Worm (Caenorhabditis elegans) whole organism, L2 larva: ENCODE measurements around the gene decr-1.1.

Experiments
- C34F6.9 ChIP-seq: fragments of 150-350 bp; optimal IDR thresholded peaks from 2 replicates; lab custom pipeline; 2014; ENCODE audit warnings: missing biosample characterization, missing genetic modification characterization
- F13H6.1 ChIP-seq: sonication (generic microtip); optimal IDR thresholded peaks from 2 replicates; lab custom pipeline; 2016; ENCODE audit warnings: missing genetic modification characterization, missing compliant biosample characterization
- R02D3.7 ChIP-seq: fragments of 150-350 bp; optimal IDR thresholded peaks from 2 replicates; lab custom pipeline; 2014; ENCODE audit warnings: missing biosample characterization, missing genetic modification characterization
- Y55F3AM.14 ChIP-seq: fragments of 200-800 bp; sonication (Bioruptor generic); optimal IDR thresholded peaks from 2 replicates; lab custom pipeline; 2018; ENCODE audit warnings: mild to moderate bottlenecking, missing genetic modification characterization, missing compliant biosample characterization
- ZK546.5 ChIP-seq: sonication (generic microtip); optimal IDR thresholded peaks from 2 replicates; lab custom pipeline; 2017; ENCODE audit warnings: missing biosample characterization, missing genetic modification characterization
- blmp-1 ChIP-seq: sonication (generic microtip); optimal IDR thresholded peaks from 2 replicates; lab custom pipeline; 2017; ENCODE audit warnings: missing genetic modification characterization, mild to moderate bottlenecking, missing compliant biosample characterization, antibody characterized with exemption, moderate library complexity; ENCODE audit not compliant: insufficient read depth
- ceh-16 ChIP-seq: fragments of 150-350 bp; optimal IDR thresholded peaks from 2 replicates; lab custom pipeline; 2014; ENCODE audit warnings: missing biosample characterization, missing genetic modification characterization
- ceh-82 ChIP-seq: fragments of 150-350 bp; optimal IDR thresholded peaks from 2 replicates; lab custom pipeline; 2014; ENCODE audit warnings: missing biosample characterization, missing genetic modification characterization
- crh-2 ChIP-seq: sonication (generic microtip); optimal IDR thresholded peaks from 2 replicates; lab custom pipeline; 2017; ENCODE audit warnings: missing biosample characterization, missing genetic modification characterization
- dmd-4 ChIP-seq: sonication (generic microtip); optimal IDR thresholded peaks from 2 replicates; lab custom pipeline; 2017; ENCODE audit warnings: missing biosample characterization, missing genetic modification characterization
- egl-27 ChIP-seq: sonication (generic microtip); optimal IDR thresholded peaks from 3 replicates; lab custom pipeline; 2017; ENCODE audit warnings: missing biosample characterization, missing genetic modification reagents, missing genetic modification characterization
- elt-3 ChIP-seq: sonication (generic microtip); optimal IDR thresholded peaks from 2 replicates; lab custom pipeline; 2017; ENCODE audit warnings: missing biosample characterization, missing genetic modification characterization
- fos-1 ChIP-seq: fragments of 150-350 bp; optimal IDR thresholded peaks from 2 replicates; lab custom pipeline; 2014; ENCODE audit warnings: missing biosample characterization, missing genetic modification characterization
- gmeb-1 ChIP-seq: fragments of 150-350 bp; optimal IDR thresholded peaks from 2 replicates; lab custom pipeline; 2014; ENCODE audit warnings: missing biosample characterization, missing genetic modification characterization
- lin-11 ChIP-seq: fragments of 150-350 bp; sonication (generic microtip); optimal IDR thresholded peaks from 2 replicates; lab custom pipeline; 2014; ENCODE audit warnings: missing biosample characterization, missing genetic modification characterization, inconsistent platforms, mixed read lengths
- lin-13 ChIP-seq: fragments of 150-350 bp; optimal IDR thresholded peaks from 2 replicates; lab custom pipeline; 2014; ENCODE audit warnings: missing biosample characterization, missing genetic modification reagents, missing genetic modification characterization
- lin-39 ChIP-seq: fragments of 150-350 bp; optimal IDR thresholded peaks from 2 replicates; lab custom pipeline; 2014; ENCODE audit warnings: missing biosample characterization, missing genetic modification reagents, missing genetic modification characterization
- lsy-2 ChIP-seq, 2 experiments: fragments of 150-350 bp in 1 of 2; sonication (generic microtip) in 1 of 2; optimal IDR thresholded peaks; 2 replicates each; lab custom pipeline; 2014 to 2017; ENCODE audit warnings: missing biosample characterization in 2 of 2, missing genetic modification characterization in 2 of 2
- mab-5 ChIP-seq: fragments of 150-350 bp; optimal IDR thresholded peaks from 2 replicates; lab custom pipeline; 2014; ENCODE audit warnings: missing biosample characterization, missing genetic modification characterization
- mbf-1 ChIP-seq: sonication (generic microtip); optimal IDR thresholded peaks from 2 replicates; lab custom pipeline; 2017; ENCODE audit warnings: missing biosample characterization, missing genetic modification characterization
- mdl-1 ChIP-seq, 2 experiments: fragments of 150-350 bp in 1 of 2; sonication (generic microtip) in 1 of 2; optimal IDR thresholded peaks; 2 replicates each; lab custom pipeline; 2017; ENCODE audit warnings: missing biosample characterization in 2 of 2, missing genetic modification characterization in 2 of 2
- nhr-10 ChIP-seq: sonication (generic microtip); optimal IDR thresholded peaks from 2 replicates; lab custom pipeline; 2017; ENCODE audit warnings: missing biosample characterization, missing genetic modification characterization
- nhr-11 ChIP-seq: fragments of 150-350 bp; optimal IDR thresholded peaks from 2 replicates; lab custom pipeline; 2014; ENCODE audit warnings: missing biosample characterization, missing genetic modification characterization
- nhr-12 ChIP-seq: fragments of 150-350 bp; optimal IDR thresholded peaks from 2 replicates; lab custom pipeline; 2014; ENCODE audit warnings: missing biosample characterization, missing genetic modification characterization
- nhr-129 ChIP-seq: fragments of 150-350 bp; optimal IDR thresholded peaks from 2 replicates; lab custom pipeline; 2014; ENCODE audit warnings: missing biosample characterization, missing genetic modification characterization
- nhr-21 ChIP-seq: fragments of 150-350 bp; optimal IDR thresholded peaks from 2 replicates; lab custom pipeline; 2014; ENCODE audit warnings: missing biosample characterization, missing genetic modification characterization
- nhr-23 ChIP-seq: fragments of 150-350 bp; optimal IDR thresholded peaks from 2 replicates; lab custom pipeline; 2014; ENCODE audit warnings: missing biosample characterization, missing genetic modification reagents, missing genetic modification characterization
- nhr-237 ChIP-seq: fragments of 150-350 bp; optimal IDR thresholded peaks from 2 replicates; lab custom pipeline; 2014; ENCODE audit warnings: missing biosample characterization, missing genetic modification characterization
- nhr-25 ChIP-seq: fragments of 150-350 bp; sonication (generic microtip); optimal IDR thresholded peaks from 3 replicates; lab custom pipeline; 2014; ENCODE audit warnings: missing biosample characterization, missing genetic modification characterization
- nhr-6 ChIP-seq: fragments of 150-350 bp; optimal IDR thresholded peaks from 2 replicates; lab custom pipeline; 2014; ENCODE audit warnings: missing biosample characterization, missing genetic modification characterization
- nhr-77 ChIP-seq: fragments of 150-350 bp; optimal IDR thresholded peaks from 2 replicates; lab custom pipeline; 2014; ENCODE audit warnings: missing biosample characterization, missing genetic modification characterization
- peb-1 ChIP-seq: fragments of 150-350 bp; optimal IDR thresholded peaks from 2 replicates; lab custom pipeline; 2014; ENCODE audit warnings: missing biosample characterization, missing genetic modification characterization
- sem-4 ChIP-seq: fragments of 150-350 bp; optimal IDR thresholded peaks from 2 replicates; lab custom pipeline; 2014; ENCODE audit warnings: missing biosample characterization, missing genetic modification reagents, missing genetic modification characterization
- skn-1 ChIP-seq: sonication (generic microtip); optimal IDR thresholded peaks from 2 replicates; lab custom pipeline; 2017; ENCODE audit warnings: missing biosample characterization, missing genetic modification characterization
- sma-3 ChIP-seq: sonication (generic microtip); optimal IDR thresholded peaks from 2 replicates; lab custom pipeline; 2016; ENCODE audit warnings: missing genetic modification reagents, missing genetic modification characterization, missing compliant biosample characterization
- sma-9 ChIP-seq, 2 experiments: fragments of 150-350 bp in 1 of 2; sonication (generic microtip) in 1 of 2; optimal IDR thresholded peaks; 2 replicates each; lab custom pipeline; 2014 to 2016; ENCODE audit warnings: missing genetic modification characterization in 2 of 2, mild to moderate bottlenecking in 1 of 2, missing biosample characterization in 1 of 2, missing compliant biosample characterization in 1 of 2, missing genetic modification reagents in 1 of 2, moderate library complexity in 1 of 2
- snpc-4 ChIP-seq: fragments of 150-350 bp; optimal IDR thresholded peaks from 2 replicates; lab custom pipeline; 2014; ENCODE audit warnings: missing biosample characterization, missing genetic modification characterization
- unc-39 ChIP-seq: fragments of 150-350 bp; optimal IDR thresholded peaks from 2 replicates; lab custom pipeline; 2014; ENCODE audit warnings: missing biosample characterization, missing genetic modification characterization
- unc-62 ChIP-seq: fragments of 150-350 bp; optimal IDR thresholded peaks from 2 replicates; lab custom pipeline; 2014; ENCODE audit warnings: missing biosample characterization, missing genetic modification reagents, missing genetic modification characterization
- zag-1 ChIP-seq: fragments of 150-350 bp; optimal IDR thresholded peaks from 2 replicates; lab custom pipeline; 2014; ENCODE audit warnings: missing biosample characterization, missing genetic modification characterization
- ztf-11 ChIP-seq: sonication (generic microtip); optimal IDR thresholded peaks from 2 replicates; lab custom pipeline; 2017; ENCODE audit warnings: missing biosample characterization, missing genetic modification characterization
- ztf-4 ChIP-seq: fragments of 150-350 bp; optimal IDR thresholded peaks from 2 replicates; lab custom pipeline; 2014; ENCODE audit warnings: missing biosample characterization, missing genetic modification characterization

The decr-1.1 gene

ce11 chrV:13751811-13752210 lies 30.4 kb upstream of the decr-1.1 start, which contains the start of gene cld-9:
TSS of gene cld-9 (minus strand) at chrV:13751891.
- TF ChIP-seq mab-5 (tag; lab: Kevin White, UChicago), result no peak
- no peak for TF ChIP-seq lsy-2 (tag; optimal IDR thresholded peaks at IDR 0.05; lab: Kevin White, UChicago)
- TF ChIP-seq nhr-23 (tag; lab: Kevin White, UChicago), result no peak
- TF ChIP-seq fos-1 (tag; lab: Kevin White, UChicago), result peak; percentile 63
- TF ChIP-seq sma-9 (GFP tag; optimal IDR thresholded peaks at IDR 0.05; lab: Kevin White, UChicago), result peak; percentile 37
- no peak for TF ChIP-seq sma-9 (tag; optimal IDR thresholded peaks at IDR 0.05; lab: Kevin White, UChicago)

DNA sequence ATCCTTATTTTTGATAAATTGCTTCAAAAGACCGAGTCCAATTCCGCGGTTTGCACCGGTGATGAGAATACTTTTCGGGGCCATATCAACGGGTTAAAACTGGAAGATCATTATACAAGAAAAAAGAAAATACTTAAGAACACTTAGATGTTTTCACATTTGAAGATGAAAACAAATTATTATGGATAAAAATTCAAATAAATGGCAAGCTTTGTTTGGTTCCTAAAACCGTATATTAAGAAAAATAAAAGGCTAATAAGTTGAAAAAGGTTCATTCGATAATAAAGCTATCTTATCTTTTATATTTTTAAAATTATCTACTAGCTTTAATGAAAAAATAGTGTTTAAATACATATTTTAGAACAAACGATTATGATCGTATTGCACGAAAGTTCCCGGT lies 28.7 kb upstream of the decr-1.1 start, which contains the start of gene F20G2.1:
TSS of gene F20G2.1 (minus strand) at position 101 of the 400 bp plus-strand sequence.
- no peak for TF ChIP-seq nhr-237
- no peak for TF ChIP-seq nhr-25 (tag; lab: Kevin White, UChicago)
- TF ChIP-seq F13H6.1 (tag; lab: Kevin White, UChicago), result no peak
- TF ChIP-seq nhr-10 (tag; lab: Kevin White, UChicago), result no peak
- TF ChIP-seq nhr-21 (tag; lab: Kevin White, UChicago), result no peak
- TF ChIP-seq zag-1 (tag; lab: Kevin White, UChicago), result no peak
- TF ChIP-seq nhr-129 (tag; lab: Kevin White, UChicago), result no peak
- no peak for TF ChIP-seq ceh-16
- no peak for TF ChIP-seq lin-11 (tag; lab: Kevin White, UChicago)
- TF ChIP-seq nhr-6 (tag; lab: Kevin White, UChicago), result no peak

DNA sequence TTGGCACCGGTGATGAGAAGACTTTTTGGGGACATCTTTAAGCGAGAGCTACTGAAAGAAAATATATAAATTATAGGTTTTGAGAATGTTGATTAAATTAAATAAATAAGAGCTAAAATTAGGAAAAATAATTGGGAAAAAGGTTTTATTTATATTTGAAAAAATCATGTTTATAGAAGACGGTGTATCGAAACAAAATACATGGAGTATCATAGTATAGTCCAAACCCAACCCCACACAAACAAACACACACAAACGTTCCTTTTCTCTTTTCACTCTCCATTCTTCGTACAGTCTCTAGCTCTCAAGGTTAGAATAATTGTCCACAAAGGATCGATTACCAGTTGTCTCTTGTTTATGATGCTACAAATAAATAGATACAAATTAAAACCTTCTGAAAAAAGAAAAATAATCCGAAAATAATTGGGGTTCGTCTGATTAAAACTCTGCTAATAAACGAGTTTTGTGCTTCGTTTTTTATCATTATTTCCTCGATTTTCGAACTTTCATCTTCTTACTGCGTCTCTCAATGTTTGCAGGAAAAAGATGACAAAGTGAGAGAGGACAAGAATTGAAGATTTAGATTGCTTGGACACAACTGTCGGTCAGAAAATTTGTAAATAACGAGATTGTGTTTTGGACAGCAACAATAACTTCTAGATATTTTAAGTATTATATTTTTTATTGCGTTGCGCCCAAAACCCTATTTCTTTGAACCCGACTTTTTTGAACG lies 25.7 kb upstream of the decr-1.1 start, which contains the start of gene F20G2.2:
TSS of gene F20G2.2 (minus strand) at position 51 of the 733 bp plus-strand sequence.
- TF ChIP-seq nhr-237, result no peak
- TF ChIP-seq skn-1, result peak; percentile 54
- no peak for TF ChIP-seq blmp-1 (tag; lab: Kevin White, UChicago)
- TF ChIP-seq ceh-82 (tag; lab: Kevin White, UChicago), result no peak
- TF ChIP-seq nhr-23 (tag; lab: Kevin White, UChicago), result no peak
- peak; percentile 12 for TF ChIP-seq F13H6.1 (tag; lab: Kevin White, UChicago)
- TF ChIP-seq ceh-16, result no peak
- TF ChIP-seq ZK546.5 (tag; lab: Kevin White, UChicago), result no peak
- no peak for TF ChIP-seq nhr-77 (tag; lab: Kevin White, UChicago)
- TF ChIP-seq nhr-11 (tag; lab: Kevin White, UChicago), result no peak
- no peak for TF ChIP-seq nhr-12 (tag; lab: Kevin White, UChicago)
- TF ChIP-seq C34F6.9 (tag; lab: Kevin White, UChicago), result peak; percentile 30
- TF ChIP-seq nhr-21 (tag; lab: Kevin White, UChicago), result no peak
- TF ChIP-seq nhr-129 (tag; lab: Kevin White, UChicago), result no peak
- TF ChIP-seq mab-5 (tag; lab: Kevin White, UChicago), result no peak
- no peak for TF ChIP-seq ztf-11 (tag; lab: Kevin White, UChicago)
- peak; percentile 32 for TF ChIP-seq fos-1 (tag; lab: Kevin White, UChicago)
- TF ChIP-seq lin-39 (tag; lab: Kevin White, UChicago), result no peak
- peak; percentile 13 for TF ChIP-seq sma-9 (GFP tag; optimal IDR thresholded peaks at IDR 0.05; lab: Kevin White, UChicago)
- no peak for TF ChIP-seq sma-9 (tag; optimal IDR thresholded peaks at IDR 0.05; lab: Kevin White, UChicago)
- no peak for TF ChIP-seq gmeb-1 (tag; lab: Kevin White, UChicago)
- no peak for TF ChIP-seq mbf-1 (tag; lab: Kevin White, UChicago)
- no peak for TF ChIP-seq ztf-4 (tag; lab: Kevin White, UChicago)
- TF ChIP-seq mdl-1 (tag; optimal IDR thresholded peaks at IDR 0.05; lab: Kevin White, UChicago), result no peak
- TF ChIP-seq unc-62 (GFP tag; lab: Kevin White, UChicago), result no peak
- TF ChIP-seq elt-3 (tag; lab: Kevin White, UChicago), result no peak
- no peak for TF ChIP-seq egl-27 (tag; lab: Kevin White, UChicago)
- TF ChIP-seq nhr-25 (tag; lab: Kevin White, UChicago), result peak; percentile 11

DNA sequence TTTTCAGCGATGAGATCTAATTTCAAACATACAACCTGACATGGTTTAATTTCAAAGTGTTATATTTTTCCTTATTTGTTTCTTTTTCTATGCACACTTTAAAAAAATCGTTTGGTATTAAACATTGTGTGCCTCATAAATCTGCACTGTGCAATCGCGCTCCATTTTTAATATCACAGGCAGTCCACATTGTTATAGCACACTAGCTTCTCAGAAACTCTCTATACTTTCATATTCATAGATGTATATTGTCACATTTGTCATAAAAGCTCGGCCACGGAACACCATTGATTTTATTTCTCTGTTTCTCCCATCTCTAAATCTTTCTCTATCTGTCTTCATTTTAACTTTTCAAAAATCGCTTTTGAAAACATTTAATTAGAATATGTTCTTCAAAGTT lies 24.9 kb upstream of the decr-1.1 start:
- no peak for TF ChIP-seq nhr-21 (tag; lab: Kevin White, UChicago)
- TF ChIP-seq Y55F3AM.14 (GFP tag; lab: Kevin White, UChicago), result no peak
- no peak for TF ChIP-seq nhr-23 (tag; lab: Kevin White, UChicago)
- TF ChIP-seq egl-27 (tag; lab: Kevin White, UChicago), result no peak
- TF ChIP-seq R02D3.7 (tag; lab: Kevin White, UChicago), result no peak
- TF ChIP-seq skn-1, result peak; percentile 37
- peak; percentile 25 for TF ChIP-seq lin-13
- TF ChIP-seq nhr-6 (tag; lab: Kevin White, UChicago), result no peak
- no peak for TF ChIP-seq dmd-4 (tag; lab: Kevin White, UChicago)
- no peak for TF ChIP-seq gmeb-1 (tag; lab: Kevin White, UChicago)
- TF ChIP-seq elt-3 (tag; lab: Kevin White, UChicago), result no peak
- TF ChIP-seq lin-39 (tag; lab: Kevin White, UChicago), result no peak
- TF ChIP-seq snpc-4 (tag; lab: Kevin White, UChicago), result peak; percentile 1
- peak; percentile 3 for TF ChIP-seq crh-2
- TF ChIP-seq peb-1 (tag; lab: Kevin White, UChicago), result no peak
- TF ChIP-seq sma-3 (GFP tag; lab: Kevin White, UChicago), result no peak
- TF ChIP-seq mab-5 (tag; lab: Kevin White, UChicago), result no peak
- TF ChIP-seq zag-1 (tag; lab: Kevin White, UChicago), result no peak
- peak; percentile 39 for TF ChIP-seq fos-1 (tag; lab: Kevin White, UChicago)
- TF ChIP-seq unc-39, result no peak
- TF ChIP-seq sem-4, result no peak
- no peak for TF ChIP-seq ztf-4 (tag; lab: Kevin White, UChicago)
- TF ChIP-seq nhr-77 (tag; lab: Kevin White, UChicago), result no peak
- TF ChIP-seq nhr-12 (tag; lab: Kevin White, UChicago), result no peak
- no peak for TF ChIP-seq mdl-1 (tag; optimal IDR thresholded peaks at IDR 0.05; lab: Kevin White, UChicago)
- TF ChIP-seq unc-62 (GFP tag; lab: Kevin White, UChicago), result no peak
